Fruit fly (Drosophila melanogaster) ovary, adult (tissue): Measurements from ENCODE around the gene Idh3a.
A peak's percentile ranks its signal among the peaks of the same experiment; 100 is the strongest.

ENCODE experiments used
- CG17801 ChIP-seq: fragments of 200-800 bp; optimal IDR thresholded peaks from 2 replicates; lab custom pipeline; 2019; ENCODE audit warnings: missing biosample characterization, mild to moderate bottlenecking, missing genetic modification characterization, moderate library complexity; ENCODE audit not compliant: partially characterized antibody

The Idh3a gene

dm6 chrX:19498755-19499321, 22.8 kb downstream of the Idh3a start:
- TF ChIP-seq CG17801 (GFP tag; lab: Kevin White, UChicago): no peak

- TF ChIP-seq CG17801 (GFP tag; lab: Kevin White, UChicago): peak; percentile 60
Observed at dm6 chrX:19497782-19498440, 23.7 kb downstream of the Idh3a start.

dm6 chrX:19496808-19497259, 24.8 kb downstream of the Idh3a start:
- TF ChIP-seq CG17801 (GFP tag; lab: Kevin White, UChicago): no peak

- TF ChIP-seq CG17801 (GFP tag; lab: Kevin White, UChicago): no peak
Observed at dm6 chrX:19495611-19496583, 25.7 kb downstream of the Idh3a start.

- no peak for TF ChIP-seq CG17801 (GFP tag; lab: Kevin White, UChicago)
Observed at dm6 chrX:19494830-19495610, 26.6 kb downstream of the Idh3a start, which contains the start of the genes ksh, CG14200 and Pfrx. ksh (minus strand) TSS chrX:19494992. CG14200 (plus strand) TSS chrX:19495505. Pfrx (plus strand) TSS chrX:19495505.

- no peak for TF ChIP-seq CG17801 (GFP tag; lab: Kevin White, UChicago)
Observed at dm6 chrX:19494285-19494684, 27.3 kb downstream of the Idh3a start, which contains the start of gene CG12204. CG12204 (minus strand) TSS chrX:19494401.

dm6 chrX:19491984-19492584, 29.5 kb downstream of the Idh3a start, which contains the start of the genes pcm and ND-18:
pcm (minus strand) TSS chrX:19492011.
ND-18 (plus strand) TSS chrX:19492421.
- TF ChIP-seq CG17801 (GFP tag; lab: Kevin White, UChicago): peak; percentile 0

dm6 chrX:19485057-19485456, 36.6 kb downstream of the Idh3a start:
- TF ChIP-seq CG17801 (GFP tag; lab: Kevin White, UChicago): no peak

- TF ChIP-seq CG17801 (GFP tag; lab: Kevin White, UChicago): no peak
Observed at dm6 chrX:19480544-19481127, 41.0 kb downstream of the Idh3a start.

dm6 chrX:19479869-19480326, 41.7 kb downstream of the Idh3a start, which contains the start of the genes Naa15-16 and mRpS14:
Naa15-16 (plus strand) TSS chrX:19479984.
mRpS14 (minus strand) TSS chrX:19480238.
- no peak for TF ChIP-seq CG17801 (GFP tag; lab: Kevin White, UChicago)

dm6 chrX:19479134-19479533, 42.5 kb downstream of the Idh3a start, which contains the start of gene CG32533:
CG32533 (minus strand) TSS chrX:19479411.
- no peak for TF ChIP-seq CG17801 (GFP tag; lab: Kevin White, UChicago)

dm6 chrX:19474763-19475162, 46.8 kb downstream of the Idh3a start, which contains the start of gene narya:
narya (plus strand) TSS chrX:19475063.
- no peak for TF ChIP-seq CG17801 (GFP tag; lab: Kevin White, UChicago)
